Fruit fly (Drosophila melanogaster) whole organism, embryonic: ENCODE data around the gene CG1161.
A peak's percentile ranks its signal among the peaks of the same experiment; 100 is the strongest.

Experiments used
- CG14667 ChIP-seq: fragments of 200-800 bp; sonication (Bioruptor generic); IDR thresholded peaks from 2 replicates; pipeline ENCODE4 v1.3.6; 2022; ENCODE audit warnings: missing biosample characterization, missing genetic modification characterization
- CG14710 ChIP-seq: fragments of 200-800 bp; sonication (Bioruptor generic); optimal IDR thresholded peaks from 3 replicates; lab custom pipeline; 2019; ENCODE audit warnings: missing biosample characterization, mild to moderate bottlenecking, missing genetic modification characterization, moderate library complexity
- CG30020 ChIP-seq: fragments of 200-800 bp; optimal IDR thresholded peaks from 2 replicates; lab custom pipeline; 2019; ENCODE audit warnings: missing biosample characterization, mild to moderate bottlenecking, missing genetic modification characterization, moderate library complexity
- CG31441 ChIP-seq: fragments of 200-800 bp; sonication (Bioruptor generic); IDR thresholded peaks from 2 replicates; pipeline ENCODE4 v1.3.6; 2022; ENCODE audit warnings: missing biosample characterization, missing genetic modification characterization
- CG33213 ChIP-seq: fragments of 200-800 bp; sonication (Bioruptor generic); optimal IDR thresholded peaks from 3 replicates; lab custom pipeline; 2016; ENCODE audit warnings: missing biosample characterization, missing genetic modification characterization
- CG33557 ChIP-seq: fragments of 200-800 bp; sonication (Bioruptor generic); optimal IDR thresholded peaks from 2 replicates; lab custom pipeline; 2019; ENCODE audit warnings: missing biosample characterization, mild to moderate bottlenecking, missing genetic modification characterization, moderate library complexity
- CG42726 ChIP-seq: fragments of 200-800 bp; sonication (Bioruptor generic); IDR thresholded peaks from 2 replicates; pipeline ENCODE4 v1.3.6; 2022; ENCODE audit warnings: missing biosample characterization, missing genetic modification characterization; ENCODE audit not compliant: partially characterized antibody
- CG4707 ChIP-seq: fragments of 200-800 bp; sonication (Bioruptor generic); optimal IDR thresholded peaks from 2 replicates; lab custom pipeline; 2018; ENCODE audit warnings: missing biosample characterization, mild to moderate bottlenecking, missing genetic modification characterization, moderate library complexity
- CG4854 ChIP-seq: fragments of 200-800 bp; sonication (Bioruptor generic); optimal IDR thresholded peaks from 2 replicates; lab custom pipeline; 2016; ENCODE audit warnings: missing biosample characterization, missing genetic modification characterization, inconsistent platforms
- CG8388 ChIP-seq: fragments of 200-800 bp; sonication (Bioruptor generic); optimal IDR thresholded peaks from 2 replicates; lab custom pipeline; 2019; ENCODE audit warnings: missing biosample characterization, mild to moderate bottlenecking, missing genetic modification characterization, moderate library complexity
- CG8478 ChIP-seq: fragments of >200 bp; optimal IDR thresholded peaks from 2 replicates; lab custom pipeline; 2018
- CG8944 ChIP-seq: fragments of 200-800 bp; sonication (Bioruptor generic); optimal IDR thresholded peaks from 3 replicates; lab custom pipeline; 2016; ENCODE audit warnings: missing biosample characterization, missing genetic modification characterization
- CG9817 ChIP-seq: fragments of 200-800 bp; sonication (Bioruptor generic); optimal IDR thresholded peaks from 2 replicates; lab custom pipeline; 2018; ENCODE audit warnings: missing biosample characterization, mild to moderate bottlenecking, missing genetic modification characterization, moderate library complexity
- CG9876 ChIP-seq: fragments of 200-800 bp; sonication (Bioruptor generic); optimal IDR thresholded peaks from 2 replicates; lab custom pipeline; 2016; ENCODE audit warnings: missing biosample characterization, missing genetic modification characterization
- Camta ChIP-seq: fragments of 200-800 bp; sonication (Bioruptor generic); optimal IDR thresholded peaks from 2 replicates; lab custom pipeline; 2016; ENCODE audit warnings: missing biosample characterization, missing genetic modification characterization
- Deaf1 ChIP-seq: fragments of 200-800 bp; optimal IDR thresholded peaks from 3 replicates; lab custom pipeline; 2019; ENCODE audit warnings: missing biosample characterization, mild to moderate bottlenecking, missing genetic modification characterization, moderate library complexity
- E2f1 ChIP-seq: fragments of 200-800 bp; sonication (Bioruptor generic); IDR thresholded peaks from 2 replicates; pipeline ENCODE4 v1.3.6; 2022; ENCODE audit warnings: missing biosample characterization, missing genetic modification characterization
- ERR ChIP-seq: fragments of 200-800 bp; sonication (Bioruptor generic); optimal IDR thresholded peaks from 2 replicates; lab custom pipeline; 2016; ENCODE audit warnings: missing biosample characterization, missing genetic modification characterization
- Fer1 ChIP-seq: fragments of 200-800 bp; sonication (Bioruptor generic); optimal IDR thresholded peaks from 2 replicates; lab custom pipeline; 2017; ENCODE audit warnings: missing biosample characterization, mild to moderate bottlenecking, missing genetic modification characterization
- Gug ChIP-seq: fragments of 200-800 bp; sonication (Bioruptor generic); IDR thresholded peaks from 4 replicates; pipeline ENCODE4 v1.3.6; 2022; ENCODE audit warnings: missing biosample characterization, missing genetic modification characterization
- HHEX ChIP-seq: fragments of 200-800 bp; sonication (Bioruptor generic); optimal IDR thresholded peaks from 3 replicates; lab custom pipeline; 2017; ENCODE audit warnings: missing biosample characterization, mild to moderate bottlenecking, missing genetic modification characterization, missing genetic modification reagents
- Hand ChIP-seq: fragments of 200-800 bp; sonication (Bioruptor generic); optimal IDR thresholded peaks from 2 replicates; lab custom pipeline; 2017; ENCODE audit warnings: mild to moderate bottlenecking, missing biosample characterization, missing genetic modification reagents, missing genetic modification characterization
- Lpt ChIP-seq: fragments of >200 bp; optimal IDR thresholded peaks from 2 replicates; lab custom pipeline; 2018; ENCODE audit warnings: missing biosample characterization, missing genetic modification characterization
- Scr ChIP-seq: fragments of 200-800 bp; sonication (Bioruptor generic); IDR thresholded peaks from 2 replicates; pipeline ENCODE4 v1.3.6; 2022; ENCODE audit warnings: missing biosample characterization, missing genetic modification characterization; ENCODE audit not compliant: partially characterized antibody
- Sry-δ ChIP-seq: fragments of 200-800 bp; sonication (Bioruptor generic); optimal IDR thresholded peaks from 2 replicates; lab custom pipeline; 2016; ENCODE audit warnings: missing biosample characterization, missing genetic modification characterization
- Usf ChIP-seq: fragments of 200-800 bp; sonication (Bioruptor generic); optimal IDR thresholded peaks from 2 replicates; lab custom pipeline; 2017; ENCODE audit warnings: missing genotype, missing biosample characterization, missing genetic modification characterization
- bab2 ChIP-seq: fragments of 200-800 bp; sonication (Bioruptor generic); optimal IDR thresholded peaks from 2 replicates; lab custom pipeline; 2016; ENCODE audit warnings: missing biosample characterization, missing genetic modification characterization
- bcd ChIP-seq: fragments of 200-800 bp; sonication (Bioruptor generic); optimal IDR thresholded peaks from 2 replicates; lab custom pipeline; 2017; ENCODE audit warnings: missing biosample characterization, mild to moderate bottlenecking, missing genetic modification characterization
- croc ChIP-seq: fragments of 200-800 bp; sonication (Bioruptor generic); conservative IDR thresholded peaks from 3 replicates; pipeline ENCODE4 v1.3.6; 2022; ENCODE audit warnings: missing biosample characterization, missing genetic modification characterization
- ewg ChIP-seq: fragments of 200-800 bp; sonication (Bioruptor generic); optimal IDR thresholded peaks from 3 replicates; lab custom pipeline; 2017; ENCODE audit warnings: mild to moderate bottlenecking, missing biosample characterization, missing genetic modification reagents, missing genetic modification characterization
- gro ChIP-seq: fragments of 200-800 bp; sonication (Bioruptor generic); optimal IDR thresholded peaks from 2 replicates; lab custom pipeline; 2016; ENCODE audit warnings: missing biosample characterization, missing genetic modification characterization
- hbn ChIP-seq: fragments of 200-800 bp; sonication (Bioruptor generic); IDR thresholded peaks from 2 replicates; pipeline ENCODE4 v1.3.6; 2022; ENCODE audit warnings: missing biosample characterization, missing genetic modification characterization; ENCODE audit not compliant: partially characterized antibody
- lov ChIP-seq, 2 experiments: fragments of 200-800 bp in 1 of 2; fragments of >200 bp in 1 of 2; sonication (Bioruptor generic) in 1 of 2; IDR thresholded peaks in 1 of 2; optimal IDR thresholded peaks in 1 of 2; 2 replicates in 1 of 2; 3 replicates in 1 of 2; pipeline versions ENCODE4 v1.3.6 to Lab custom; 2017 to 2022; ENCODE audit warnings: missing biosample characterization in 1 of 2, missing genetic modification characterization in 1 of 2
- onecut ChIP-seq: fragments of 200-800 bp; sonication (Bioruptor generic); IDR thresholded peaks from 2 replicates; pipeline ENCODE4 v1.3.6; 2022; ENCODE audit warnings: missing biosample characterization, missing genetic modification characterization
- otp ChIP-seq: fragments of 200-800 bp; sonication (Bioruptor generic); IDR thresholded peaks from 3 replicates; pipeline ENCODE4, ENCODE4 v1.3.6; 2022; ENCODE audit warnings: missing biosample characterization, missing genetic modification characterization
- pita ChIP-seq: fragments of 200-800 bp; sonication (Bioruptor generic); optimal IDR thresholded peaks from 2 replicates; lab custom pipeline; 2017; ENCODE audit warnings: missing biosample characterization, mild to moderate bottlenecking, missing genetic modification characterization
- ranshi ChIP-seq: fragments of 200-800 bp; sonication (Bioruptor generic); IDR thresholded peaks from 2 replicates; pipeline ENCODE4 v1.3.6; 2022; ENCODE audit warnings: missing biosample characterization, missing genetic modification characterization
- sima ChIP-seq: fragments of 200-800 bp; sonication (Bioruptor generic); optimal IDR thresholded peaks from 2 replicates; lab custom pipeline; 2016; ENCODE audit warnings: missing biosample characterization, missing genetic modification characterization
- tll ChIP-seq, 2 experiments: fragments of 200-800 bp in 1 of 2; fragments of >200 bp in 1 of 2; sonication (Bioruptor generic) in 1 of 2; optimal IDR thresholded peaks; 2 replicates each; lab custom pipeline; 2017 to 2019; ENCODE audit warnings: missing biosample characterization in 2 of 2, missing genetic modification characterization in 2 of 2, mild to moderate bottlenecking in 1 of 2, moderate library complexity in 1 of 2
- tna ChIP-seq: fragments of 200-800 bp; sonication (Bioruptor generic); IDR thresholded peaks from 2 replicates; pipeline ENCODE4 v1.3.6; 2022; ENCODE audit warnings: missing biosample characterization, missing genetic modification characterization; ENCODE audit not compliant: partially characterized antibody
- unc-4 ChIP-seq: fragments of 200-800 bp; sonication (Bioruptor generic); IDR thresholded peaks from 2 replicates; pipeline ENCODE4 v1.3.6; 2022; ENCODE audit warnings: missing biosample characterization, missing genetic modification characterization; ENCODE audit not compliant: partially characterized antibody
- vfl ChIP-seq: fragments of 200-800 bp; sonication (Bioruptor generic); optimal IDR thresholded peaks from 2 replicates; lab custom pipeline; 2016; ENCODE audit warnings: missing biosample characterization, missing genetic modification characterization
- vvl ChIP-seq: fragments of 200-800 bp; sonication (Bioruptor generic); IDR thresholded peaks from 2 replicates; pipeline ENCODE4 v1.3.6; 2022; ENCODE audit warnings: missing biosample characterization, missing genetic modification characterization

Gene CG1161

DNA sequence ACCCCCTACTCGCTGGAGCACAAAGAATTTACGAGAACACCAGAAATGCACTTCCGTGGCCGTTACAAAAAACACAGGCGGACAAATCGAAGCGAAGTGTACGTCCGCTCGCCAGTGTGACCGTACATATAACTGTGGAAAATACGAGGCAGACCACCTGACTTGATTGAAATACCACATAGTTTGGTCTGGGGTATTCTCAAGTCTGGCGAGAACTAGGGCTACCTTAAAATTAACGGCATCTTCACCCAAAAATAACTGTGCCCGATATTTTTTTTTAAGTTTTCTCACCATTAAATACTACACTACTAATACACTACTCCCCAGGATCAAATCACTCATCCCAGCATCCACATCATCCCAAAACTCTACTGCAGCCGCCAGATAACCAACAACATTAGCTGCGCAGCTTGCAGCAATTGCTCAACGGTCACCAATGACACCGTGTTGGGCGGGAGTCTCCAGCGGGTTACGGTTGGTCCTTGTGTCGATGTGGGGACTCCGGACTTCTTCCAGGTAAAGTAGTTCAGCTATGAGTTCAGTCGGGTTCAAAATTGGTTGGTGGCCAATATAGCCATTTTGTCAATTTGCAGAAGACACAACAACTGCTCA, 13.4 kb downstream of the CG1161 start, which contains the start of gene Cerk (continued):
- TF ChIP-seq Sry-δ (GFP tag; lab: Kevin White, UChicago) (peak; percentile 66), ERR (GFP tag; lab: Kevin White, UChicago) (peak; percentile 49), Camta (GFP tag; lab: Kevin White, UChicago) (peak; percentile 17), croc (GFP tag; lab: Robert Waterston, UW) (no peak), CG30020 (tag; lab: Kevin White, UChicago) (peak; percentile 23), vvl (GFP tag; lab: Robert Waterston, UW) (peak; percentile 59), Usf (GFP tag; lab: Kevin White, UChicago) (peak; percentile 20), Gug (GFP tag; lab: Robert Waterston, UW) (no peak), CG33557 (GFP tag; lab: Kevin White, UChicago) (no peak), bcd (GFP tag; lab: Kevin White, UChicago) (no peak), CG31441 (GFP tag; lab: Robert Waterston, UW) (peak; percentile 36; the same call in 1 of the 2 replicates), Fer1 (GFP tag; lab: Kevin White, UChicago) (peak; percentile 7), CG42726 (peak; percentile 11; the same call in 1 of the 2 replicates), ewg (GFP tag; lab: Kevin White, UChicago) (no peak), unc-4 (GFP tag; lab: Robert Waterston, UW) (peak; percentile 51; the same call in 1 of the 2 replicates), vfl (GFP tag; lab: Kevin White, UChicago) (no peak), tll (GFP tag; optimal IDR thresholded peaks at IDR 0.05; lab: Kevin White, UChicago) (no peak), CG9876 (GFP tag; lab: Kevin White, UChicago) (peak; percentile 62), HHEX (no peak), onecut (GFP tag; lab: Robert Waterston, UW) (peak; percentile 51), CG4854 (GFP tag; lab: Kevin White, UChicago) (no peak), tna (peak; percentile 17; the same call in 1 of the 2 replicates), CG9817 (tag; lab: Kevin White, UChicago) (peak; percentile 30), Lpt (GFP tag; lab: Kevin White, UChicago) (no peak), E2f1 (GFP tag; lab: Robert Waterston, UW) (peak; percentile 6; the same call in 1 of the 2 replicates), CG8478 (lab: Kevin White, UChicago) (no peak), CG8944 (GFP tag; lab: Kevin White, UChicago) (peak; percentile 21), CG33213 (GFP tag; lab: Kevin White, UChicago) (peak; percentile 73), CG8388 (GFP tag; lab: Kevin White, UChicago) (no peak), CG14710 (tag; lab: Kevin White, UChicago) (peak; percentile 52), Scr (GFP tag; lab: Robert Waterston, UW) (peak; percentile 55), sima (GFP tag; lab: Kevin White, UChicago) (no peak), CG4707 (GFP tag; lab: Kevin White, UChicago) (peak; percentile 32), ranshi (GFP tag; lab: Robert Waterston, UW) (0 out of 2 replicates have a peak, but pooled peaks have one; percentile 10), bab2 (GFP tag; lab: Kevin White, UChicago) (peak; percentile 22), Hand (GFP tag; lab: Kevin White, UChicago) (no peak), gro (peak; percentile 38), pita (GFP tag; lab: Kevin White, UChicago) (no peak)

DNA sequence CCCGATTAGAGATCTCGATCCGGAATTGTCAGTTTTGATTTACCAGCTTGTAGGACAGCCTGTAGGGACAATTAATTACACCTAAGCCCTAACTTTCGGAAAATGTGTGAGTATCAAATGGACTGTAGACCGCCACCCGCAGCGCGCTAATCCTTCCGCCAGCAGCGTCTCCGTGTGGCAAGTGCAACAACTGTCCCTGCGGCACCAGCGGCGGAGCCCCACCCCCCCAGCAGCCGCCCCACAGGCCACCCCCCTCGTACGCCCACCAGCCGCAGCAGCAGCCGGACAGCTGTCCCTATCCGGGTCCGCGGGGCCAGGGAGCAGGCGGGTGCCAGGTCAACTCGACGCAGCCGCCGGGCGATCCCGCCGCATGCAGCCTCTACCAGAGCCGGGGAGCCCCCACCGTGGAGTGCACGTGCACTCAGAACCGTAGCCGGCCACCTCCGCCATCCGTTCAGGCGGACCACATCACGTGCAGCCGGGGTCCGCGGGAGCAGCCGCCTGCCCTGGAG, 14.7 kb downstream of the CG1161 start, which contains the start of the genes CG31542 and CG34277:
TSS of gene CG31542 (plus strand) at position 51 of the 512 bp plus-strand sequence.
TSS of gene CG34277 (plus strand) at position 51 of the 512 bp plus-strand sequence.
- no peak for TF ChIP-seq otp
- 0 out of 2 replicates have a peak, but pooled peaks have one; percentile 17 for TF ChIP-seq hbn (GFP tag; lab: Robert Waterston, UW)
- peak; percentile 53; the same call in 1 of the 2 replicates for TF ChIP-seq CG14667
- TF ChIP-seq lov (optimal IDR thresholded peaks at IDR 0.05; lab: Kevin White, UChicago): no peak
- 0 out of 3 replicates have a peak, but pooled peaks have one; percentile 28 for TF ChIP-seq lov (GFP tag; IDR thresholded peaks at IDR 0.05; lab: Robert Waterston, UW)
- TF ChIP-seq Deaf1: no peak
- TF ChIP-seq, all 482 proteins: peak for 3
